Worm (Caenorhabditis elegans) whole organism, L1 larva: ENCODE data around the gene drd-5.

Experiments
- C16A3.4 ChIP-seq: fragments of 150-350 bp; optimal IDR thresholded peaks from 2 replicates; lab custom pipeline; 2014; ENCODE audit warnings: missing biosample characterization, missing genetic modification characterization
- C34B4.2 ChIP-seq: sonication (generic microtip); optimal IDR thresholded peaks from 2 replicates; lab custom pipeline; 2017; ENCODE audit warnings: mild to moderate bottlenecking, missing genetic modification characterization, missing compliant biosample characterization
- alr-1 ChIP-seq: fragments of 200-800 bp; sonication (Bioruptor generic); optimal IDR thresholded peaks from 2 replicates; lab custom pipeline; 2018; ENCODE audit warnings: borderline replicate concordance, mild to moderate bottlenecking, missing genetic modification characterization, missing compliant biosample characterization
- blmp-1 ChIP-seq: fragments of 150-350 bp; optimal IDR thresholded peaks from 2 replicates; lab custom pipeline; 2014; ENCODE audit warnings: missing biosample characterization, missing genetic modification characterization
- ceh-63 ChIP-seq: fragments of 200-800 bp; sonication (Bioruptor generic); optimal IDR thresholded peaks from 2 replicates; lab custom pipeline; 2018; ENCODE audit warnings: mild to moderate bottlenecking, missing genetic modification characterization, missing compliant biosample characterization
- ceh-8 ChIP-seq: fragments of 200-800 bp; sonication (Bioruptor generic); optimal IDR thresholded peaks from 2 replicates; lab custom pipeline; 2018; ENCODE audit warnings: mild to moderate bottlenecking, missing genetic modification characterization, moderate library complexity, missing compliant biosample characterization
- ceh-82 ChIP-seq, 3 experiments: fragments of 150-350 bp in 1 of 3; sonication (generic microtip) in 2 of 3; optimal IDR thresholded peaks; 2 replicates each; lab custom pipeline; 2014 to 2017; ENCODE audit warnings: missing biosample characterization in 3 of 3, missing genetic modification characterization in 3 of 3
- ceh-88 ChIP-seq: fragments of 200-800 bp; sonication (Bioruptor generic); IDR thresholded peaks from 2 replicates; pipeline ENCODE4 v1.3.6; 2022; ENCODE audit warnings: missing genetic modification characterization, missing compliant biosample characterization
- ces-1 ChIP-seq: fragments of 150-350 bp; optimal IDR thresholded peaks from 2 replicates; lab custom pipeline; 2014; ENCODE audit warnings: missing biosample characterization, missing genetic modification reagents, missing genetic modification characterization
- efl-1 ChIP-seq, 4 experiments: fragments of 150-350 bp; optimal IDR thresholded peaks in 3 of 4; peaks in 1 of 4; 1 replicate in 1 of 4; 2 replicates in 3 of 4; lab custom pipeline; 2014; ENCODE audit warnings: missing biosample characterization in 2 of 4, missing genetic modification characterization in 2 of 4, missing genetic modification reagents in 2 of 4
- egl-27 ChIP-seq, 2 experiments: fragments of 150-350 bp in 1 of 2; sonication (generic microtip); optimal IDR thresholded peaks; 3 replicates each; lab custom pipeline; 2017 to 2018; ENCODE audit warnings: missing biosample characterization in 2 of 2, missing genetic modification characterization in 2 of 2, missing genetic modification reagents in 2 of 2
- elt-3 ChIP-seq, 6 experiments: fragments of 150-350 bp in 1 of 6; sonication (generic microtip); optimal IDR thresholded peaks; 2 replicates each; lab custom pipeline; 2017 to 2018; ENCODE audit warnings: missing biosample characterization in 6 of 6, missing genetic modification characterization in 6 of 6, inconsistent platforms in 1 of 6
- fkh-10 ChIP-seq: sonication (generic microtip); optimal IDR thresholded peaks from 2 replicates; lab custom pipeline; 2017; ENCODE audit warnings: missing biosample characterization, missing genetic modification reagents, missing genetic modification characterization
- fkh-8 ChIP-seq: sonication (generic microtip); optimal IDR thresholded peaks from 2 replicates; lab custom pipeline; 2016; ENCODE audit warnings: mild to moderate bottlenecking, missing genetic modification characterization, missing compliant biosample characterization
- fos-1 ChIP-seq: fragments of 150-350 bp; optimal IDR thresholded peaks from 2 replicates; lab custom pipeline; 2014; ENCODE audit warnings: missing biosample characterization, missing genetic modification characterization
- hlh-4 ChIP-seq: sonication (generic microtip); optimal IDR thresholded peaks from 2 replicates; lab custom pipeline; 2016; ENCODE audit warnings: mild to moderate bottlenecking, missing genetic modification characterization, missing compliant biosample characterization
- irx-1 ChIP-seq: sonication (generic microtip); optimal IDR thresholded peaks from 2 replicates; lab custom pipeline; 2016; ENCODE audit warnings: missing genetic modification characterization, missing compliant biosample characterization
- lin-14 ChIP-seq: fragments of 200-800 bp; sonication (Bioruptor generic); optimal IDR thresholded peaks from 2 replicates; lab custom pipeline; 2018; ENCODE audit warnings: mild to moderate bottlenecking, missing genetic modification characterization, moderate library complexity, missing compliant biosample characterization
- mab-9 ChIP-seq: fragments of 200-800 bp; sonication (Bioruptor generic); IDR thresholded peaks from 2 replicates; pipeline ENCODE4 v1.3.6; 2022; ENCODE audit warnings: missing genetic modification reagents, missing genetic modification characterization, missing compliant biosample characterization
- mef-2 ChIP-seq: fragments of 150-350 bp; optimal IDR thresholded peaks from 2 replicates; lab custom pipeline; 2014; ENCODE audit warnings: missing biosample characterization, missing genetic modification characterization
- nhr-11 ChIP-seq: fragments of 150-350 bp; optimal IDR thresholded peaks from 2 replicates; lab custom pipeline; 2014; ENCODE audit warnings: missing biosample characterization, missing genetic modification characterization
- nhr-12 ChIP-seq: sonication (generic microtip); optimal IDR thresholded peaks from 2 replicates; lab custom pipeline; 2017; ENCODE audit warnings: missing biosample characterization, missing genetic modification characterization
- nhr-237 ChIP-seq: fragments of 150-350 bp; optimal IDR thresholded peaks from 2 replicates; lab custom pipeline; 2014; ENCODE audit warnings: missing biosample characterization, missing genetic modification characterization
- nhr-47 ChIP-seq: sonication (generic microtip); optimal IDR thresholded peaks from 2 replicates; lab custom pipeline; 2016; ENCODE audit warnings: mild to moderate bottlenecking, missing genetic modification characterization, moderate library complexity, missing compliant biosample characterization
- nhr-71 ChIP-seq: sonication (generic microtip); optimal IDR thresholded peaks from 2 replicates; lab custom pipeline; 2016; ENCODE audit warnings: mild to moderate bottlenecking, missing genetic modification characterization, moderate library complexity, missing compliant biosample characterization
- pax-3 ChIP-seq: fragments of 200-800 bp; sonication (Bioruptor generic); optimal IDR thresholded peaks from 2 replicates; lab custom pipeline; 2018; ENCODE audit warnings: mild to moderate bottlenecking, missing genetic modification characterization, moderate library complexity, missing compliant biosample characterization
- sox-4 ChIP-seq: sonication (generic microtip); optimal IDR thresholded peaks from 2 replicates; lab custom pipeline; 2016; ENCODE audit warnings: missing genetic modification characterization, missing compliant biosample characterization
- sptf-1 ChIP-seq: fragments of 150-350 bp; optimal IDR thresholded peaks from 2 replicates; lab custom pipeline; 2014; ENCODE audit warnings: missing biosample characterization, missing genetic modification characterization
- sup-37 ChIP-seq: fragments of 200-800 bp; sonication (Bioruptor generic); optimal IDR thresholded peaks from 2 replicates; lab custom pipeline; 2018; ENCODE audit warnings: mild to moderate bottlenecking, missing genetic modification characterization, missing compliant biosample characterization
- unc-130 ChIP-seq: fragments of 150-350 bp; optimal IDR thresholded peaks from 2 replicates; lab custom pipeline; 2017; ENCODE audit warnings: missing biosample characterization, missing genetic modification characterization, inconsistent platforms
- unc-30 ChIP-seq: sonication (generic microtip); optimal IDR thresholded peaks from 2 replicates; lab custom pipeline; 2017; ENCODE audit warnings: missing biosample characterization, missing genetic modification characterization
- unc-86 ChIP-seq: sonication (generic microtip); optimal IDR thresholded peaks from 2 replicates; lab custom pipeline; 2016; ENCODE audit warnings: missing genetic modification characterization, missing compliant biosample characterization
- vab-15 ChIP-seq: sonication (generic microtip); optimal IDR thresholded peaks from 2 replicates; lab custom pipeline; 2017; ENCODE audit warnings: missing genotype, mild to moderate bottlenecking, missing genetic modification characterization, missing compliant biosample characterization
- xbp-1 ChIP-seq: sonication (generic microtip); optimal IDR thresholded peaks from 2 replicates; lab custom pipeline; 2016; ENCODE audit warnings: missing genetic modification characterization, missing compliant biosample characterization
- zip-4 ChIP-seq: fragments of 200-800 bp; sonication (Bioruptor generic); optimal IDR thresholded peaks from 2 replicates; lab custom pipeline; 2018; ENCODE audit warnings: mild to moderate bottlenecking, missing genetic modification characterization, moderate library complexity, missing compliant biosample characterization

drd-5 gene

DNA sequence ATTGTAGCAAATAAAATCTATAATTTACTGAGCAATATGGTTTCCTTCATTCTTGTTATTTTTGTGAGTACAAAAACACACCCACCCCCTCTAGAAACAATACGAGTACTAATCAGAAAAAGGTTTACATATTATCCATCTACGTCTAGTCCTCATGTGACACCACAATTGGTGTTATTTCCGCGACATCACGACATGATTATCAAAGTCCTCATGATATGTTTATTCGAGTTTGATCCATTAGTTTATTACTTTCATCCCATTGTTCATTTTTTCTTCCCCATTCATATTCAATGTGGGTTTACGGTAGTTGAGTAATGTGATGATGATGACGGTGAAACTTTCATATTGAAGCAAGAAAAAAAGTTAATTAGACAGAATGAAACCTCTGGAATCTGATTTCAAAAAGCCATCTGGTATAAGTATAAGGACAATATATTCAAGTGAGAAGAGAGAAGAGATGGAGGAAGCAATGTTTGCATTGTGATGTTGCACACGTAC is 8.2 kb upstream of the drd-5 start (continued):
- TF ChIP-seq sptf-1 (tag; lab: Kevin White, UChicago) (no peak), fos-1 (tag; lab: Kevin White, UChicago) (no peak), unc-130 (tag; lab: Kevin White, UChicago) (no peak), pax-3 (tag; lab: Kevin White, UChicago) (peak; percentile 46), nhr-11 (tag; lab: Kevin White, UChicago) (no peak)

DNA sequence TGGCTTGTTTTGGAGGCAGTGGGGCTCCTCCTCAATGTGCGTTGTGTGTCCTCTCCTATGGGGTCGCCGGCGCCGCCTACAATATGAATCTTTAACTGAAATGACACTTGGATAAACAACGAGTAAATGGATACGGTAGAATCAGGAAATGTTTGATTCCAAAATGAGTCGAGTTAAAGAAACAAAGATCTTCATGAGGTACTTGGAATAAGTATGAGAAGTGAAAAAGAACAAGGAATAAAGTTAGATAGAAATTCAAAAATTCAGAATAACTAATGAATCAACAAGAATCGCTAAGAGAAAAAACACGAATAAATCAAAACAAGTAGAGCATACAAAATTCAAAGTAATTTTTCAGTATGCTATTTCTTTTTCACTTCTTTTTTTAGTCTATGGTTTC is 4.8 kb upstream of the drd-5 start, which contains the start of gene npr-28:
TSS of gene npr-28 (minus strand) at position 101 of the 400 bp plus-strand sequence.
- TF ChIP-seq hlh-4 (tag; lab: Kevin White, UChicago) (no peak), unc-86 (no peak), ceh-88 (GFP tag; lab: Robert Waterston, UW) (no peak), sox-4 (tag; lab: Kevin White, UChicago) (no peak), zip-4 (GFP tag; lab: Kevin White, UChicago) (no peak), efl-1 (optimal IDR thresholded peaks at IDR 0.05; lab: Kevin White, UChicago) (no peak), efl-1 (GFP tag; optimal IDR thresholded peaks at IDR 0.05 in 1 of 2; lab: Kevin White, UChicago) (peak in 1 of 2 experiments; percentile 21)

DNA sequence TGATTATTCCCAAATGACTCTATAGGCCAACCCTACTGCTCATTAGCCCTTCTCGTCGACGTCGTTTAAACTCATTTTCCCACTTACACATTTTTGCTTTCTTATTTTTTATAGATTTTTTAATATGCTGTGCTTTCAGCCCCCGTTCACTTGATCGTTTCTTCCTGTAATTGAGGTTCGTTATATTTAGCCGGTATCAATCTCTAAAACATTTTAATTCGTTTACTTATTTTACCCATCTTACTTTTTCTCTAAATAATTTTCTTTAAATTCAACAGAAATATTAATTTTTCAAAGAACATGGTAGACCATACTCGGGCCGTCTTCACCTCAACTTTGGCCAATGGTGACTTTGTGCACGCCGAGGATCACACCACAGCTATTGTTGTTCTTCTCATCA is 4.5 kb downstream of the drd-5 start, which contains the start of gene F55E10.1:
TSS of gene F55E10.1 (plus strand) at position 301 of the 400 bp plus-strand sequence.
- TF ChIP-seq vab-15 (tag; lab: Kevin White, UChicago): no peak
- TF ChIP-seq blmp-1: no peak

DNA sequence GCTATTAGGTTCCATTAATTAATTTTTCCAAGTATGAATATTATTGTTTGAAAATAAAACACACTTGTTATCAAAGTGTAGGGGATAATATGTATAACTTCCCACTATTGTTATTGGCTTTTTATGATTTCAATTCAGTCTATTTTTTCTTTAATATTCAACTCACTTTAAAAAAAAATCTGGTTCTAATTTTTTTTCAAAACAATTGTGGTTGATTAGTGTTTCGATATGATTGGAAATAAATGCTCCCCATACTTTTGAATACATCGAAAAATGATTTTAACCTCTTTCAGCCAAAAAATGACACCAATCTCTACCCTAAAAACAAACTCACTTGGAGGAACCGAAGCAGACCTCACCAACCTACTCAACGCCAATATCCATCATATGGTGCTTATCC is 5.8 kb downstream of the drd-5 start, which contains the start of gene F55E10.2:
TSS of gene F55E10.2 (plus strand) at position 301 of the 400 bp plus-strand sequence.
- no peak for TF ChIP-seq blmp-1
- no peak for TF ChIP-seq fkh-10
- no peak for TF ChIP-seq unc-130 (tag; lab: Kevin White, UChicago)
- TF ChIP-seq ces-1 (GFP tag; lab: Kevin White, UChicago): no peak
- TF ChIP-seq C34B4.2: no peak
- no peak for TF ChIP-seq ceh-88 (GFP tag; lab: Robert Waterston, UW)
- no peak for TF ChIP-seq sptf-1 (tag; lab: Kevin White, UChicago)
- TF ChIP-seq C16A3.4: no peak
- no peak for TF ChIP-seq nhr-71 (tag; lab: Kevin White, UChicago)
- TF ChIP-seq alr-1: no peak
- no peak for TF ChIP-seq irx-1 (tag; lab: Kevin White, UChicago)
- TF ChIP-seq nhr-47 (tag; lab: Kevin White, UChicago): no peak
- no peak for TF ChIP-seq mef-2 (tag; lab: Kevin White, UChicago)
- TF ChIP-seq ceh-82 (tag; optimal IDR thresholded peaks at IDR 0.05; lab: Kevin White, UChicago): no peak
- no peak for TF ChIP-seq lin-14 (GFP tag; lab: Kevin White, UChicago)
- no peak for TF ChIP-seq ceh-63 (GFP tag; lab: Kevin White, UChicago)
- no peak for TF ChIP-seq fkh-8 (tag; lab: Kevin White, UChicago)

DNA sequence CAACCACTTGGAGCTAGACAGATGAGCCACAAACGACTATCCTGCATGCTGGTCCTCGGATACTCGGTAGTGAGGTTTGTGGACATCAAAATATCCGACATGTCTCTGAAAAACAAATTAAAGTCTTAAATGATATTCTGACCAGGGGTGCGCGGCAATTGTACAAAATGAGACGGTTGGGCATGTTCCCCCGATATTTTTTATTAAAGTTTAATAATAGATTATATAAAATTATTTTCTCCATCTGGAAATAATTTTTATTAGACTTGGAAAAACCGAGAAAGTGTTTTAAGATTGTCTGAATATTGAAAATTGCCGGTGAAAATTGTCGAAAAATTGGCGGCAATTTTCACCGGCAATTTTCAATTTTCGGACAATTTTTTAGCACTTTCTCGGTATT is 18.3 kb downstream of the drd-5 start, which contains the start of gene F55E10.4:
TSS of gene F55E10.4 (minus strand) at position 101 of the 400 bp plus-strand sequence.
- TF ChIP-seq fkh-10: no peak
- TF ChIP-seq lin-14 (GFP tag; lab: Kevin White, UChicago): no peak
- no peak for TF ChIP-seq nhr-237 (tag; lab: Kevin White, UChicago)
- no peak for TF ChIP-seq egl-27 (tag; optimal IDR thresholded peaks at IDR 0.05; lab: Kevin White, UChicago)
- TF ChIP-seq unc-30 (tag; lab: Kevin White, UChicago): no peak
- no peak for TF ChIP-seq xbp-1 (tag; lab: Kevin White, UChicago)
- no peak for TF ChIP-seq ceh-82 (tag; optimal IDR thresholded peaks at IDR 0.05; lab: Kevin White, UChicago)
- TF ChIP-seq elt-3 (tag; optimal IDR thresholded peaks at IDR 0.05; lab: Kevin White, UChicago): no peak
- no peak for TF ChIP-seq mab-9
- TF ChIP-seq ceh-88 (GFP tag; lab: Robert Waterston, UW): no peak
- TF ChIP-seq nhr-12: no peak
- no peak for TF ChIP-seq ceh-8 (GFP tag; lab: Kevin White, UChicago)
- no peak for TF ChIP-seq ces-1 (GFP tag; lab: Kevin White, UChicago)
- TF ChIP-seq sup-37 (GFP tag; lab: Kevin White, UChicago): no peak
